Fruit fly (Drosophila melanogaster) whole organism, embryonic: Measurements from ENCODE around the gene w-cup.

Experiments used
- ATbp ChIP-seq: fragments of 200-800 bp; sonication (Bioruptor generic); optimal IDR thresholded peaks from 2 replicates; lab custom pipeline; 2017; ENCODE audit warnings: missing biosample characterization, mild to moderate bottlenecking, missing genetic modification characterization, missing genetic modification reagents
- Awh ChIP-seq: fragments of 200-800 bp; sonication (Bioruptor generic); IDR thresholded peaks from 2 replicates; pipeline ENCODE4, ENCODE4 v1.3.6; 2022; ENCODE audit warnings: missing biosample characterization, missing genetic modification characterization
- Bgb ChIP-seq: fragments of 200-800 bp; sonication (Bioruptor generic); IDR thresholded peaks from 2 replicates; pipeline ENCODE4 v1.3.6; 2022; ENCODE audit warnings: missing biosample characterization, missing genetic modification characterization; ENCODE audit not compliant: partially characterized antibody
- Bteb2 ChIP-seq: fragments of 200-800 bp; sonication (Bioruptor generic); optimal IDR thresholded peaks from 2 replicates; lab custom pipeline; 2016; ENCODE audit warnings: missing biosample characterization, missing genetic modification characterization
- C15 ChIP-seq: fragments of 200-800 bp; sonication (Bioruptor generic); IDR thresholded peaks from 3 replicates; pipeline ENCODE4 v1.3.6; 2022; ENCODE audit warnings: missing biosample characterization, missing genetic modification characterization
- CG10274 ChIP-seq: fragments of 200-800 bp; sonication (Bioruptor generic); optimal IDR thresholded peaks from 3 replicates; lab custom pipeline; 2017; ENCODE audit warnings: missing biosample characterization, mild to moderate bottlenecking, missing genetic modification characterization
- CG11695 ChIP-seq: fragments of 200-800 bp; sonication (Bioruptor generic); IDR thresholded peaks from 3 replicates; pipeline ENCODE4 v1.3.6; 2022; ENCODE audit warnings: missing biosample characterization, missing genetic modification characterization
- CG12155 ChIP-seq: fragments of 200-800 bp; sonication (Bioruptor generic); optimal IDR thresholded peaks from 3 replicates; lab custom pipeline; 2016; ENCODE audit warnings: missing biosample characterization, missing genetic modification characterization
- CG1233 ChIP-seq: fragments of 200-800 bp; sonication (Bioruptor generic); optimal IDR thresholded peaks from 4 replicates; lab custom pipeline; 2018; ENCODE audit warnings: missing biosample characterization, mild to moderate bottlenecking, missing genetic modification characterization
- CG12659 ChIP-seq: fragments of 200-800 bp; sonication (Bioruptor generic); optimal IDR thresholded peaks from 3 replicates; lab custom pipeline; 2017; ENCODE audit warnings: mild to moderate bottlenecking, missing biosample characterization, missing genetic modification reagents, missing genetic modification characterization
- CG15073 ChIP-seq: fragments of 200-800 bp; sonication (Bioruptor generic); optimal IDR thresholded peaks from 2 replicates; lab custom pipeline; 2016; ENCODE audit warnings: missing biosample characterization, missing genetic modification characterization
- CG15514 ChIP-seq: fragments of 200-800 bp; sonication (Bioruptor generic); optimal IDR thresholded peaks from 3 replicates; lab custom pipeline; 2017; ENCODE audit warnings: missing biosample characterization, missing genetic modification characterization, mild to moderate bottlenecking, moderate library complexity, missing genetic modification reagents
- CG1832 ChIP-seq: fragments of 200-800 bp; sonication (Bioruptor generic); optimal IDR thresholded peaks from 2 replicates; lab custom pipeline; 2017; ENCODE audit warnings: missing biosample characterization, mild to moderate bottlenecking, missing genetic modification characterization, inconsistent platforms
- CG2116 ChIP-seq: fragments of 200-800 bp; sonication (Bioruptor generic); optimal IDR thresholded peaks from 3 replicates; lab custom pipeline; 2018; ENCODE audit warnings: missing biosample characterization, mild to moderate bottlenecking, missing genetic modification characterization
- CG2120 ChIP-seq: fragments of 200-800 bp; sonication (Bioruptor generic); optimal IDR thresholded peaks from 3 replicates; lab custom pipeline; 2016; ENCODE audit warnings: missing biosample characterization, missing genetic modification characterization
- CG4282 ChIP-seq: fragments of 200-800 bp; sonication (Bioruptor generic); optimal IDR thresholded peaks from 2 replicates; lab custom pipeline; 2016; ENCODE audit warnings: missing biosample characterization, missing genetic modification characterization
- CG4424 ChIP-seq: fragments of 200-800 bp; sonication (Bioruptor generic); optimal IDR thresholded peaks from 3 replicates; lab custom pipeline; 2016; ENCODE audit warnings: missing biosample characterization, missing genetic modification characterization
- CG5245 ChIP-seq: fragments of 200-800 bp; sonication (Bioruptor generic); optimal IDR thresholded peaks from 3 replicates; lab custom pipeline; 2016; ENCODE audit warnings: missing biosample characterization, missing genetic modification characterization
- CG6272 ChIP-seq: fragments of 200-800 bp; sonication (Bioruptor generic); IDR thresholded peaks from 2 replicates; pipeline ENCODE4 v1.3.6; 2022; ENCODE audit warnings: missing biosample characterization, missing genetic modification characterization
- CG7786 ChIP-seq: fragments of 200-800 bp; sonication (Bioruptor generic); optimal IDR thresholded peaks from 2 replicates; lab custom pipeline; 2016; ENCODE audit warnings: missing biosample characterization, missing genetic modification characterization
- CG9817 ChIP-seq: fragments of 200-800 bp; sonication (Bioruptor generic); optimal IDR thresholded peaks from 2 replicates; lab custom pipeline; 2018; ENCODE audit warnings: missing biosample characterization, mild to moderate bottlenecking, missing genetic modification characterization, moderate library complexity
- CrebB ChIP-seq: fragments of 200-800 bp; sonication (Bioruptor generic); optimal IDR thresholded peaks from 3 replicates; lab custom pipeline; 2018; ENCODE audit warnings: missing biosample characterization, mild to moderate bottlenecking, missing genetic modification characterization
- D19B ChIP-seq: fragments of 200-800 bp; sonication (Bioruptor generic); optimal IDR thresholded peaks from 2 replicates; lab custom pipeline; 2017; ENCODE audit warnings: missing biosample characterization, mild to moderate bottlenecking, missing genetic modification characterization
- Doc3 ChIP-seq: fragments of 200-800 bp; sonication (Bioruptor generic); IDR thresholded peaks from 3 replicates; pipeline ENCODE4 v1.3.6; 2022; ENCODE audit warnings: missing biosample characterization, missing genetic modification characterization; ENCODE audit not compliant: partially characterized antibody
- Hr51 ChIP-seq, 2 experiments: fragments of 200-800 bp; sonication (Bioruptor generic); optimal IDR thresholded peaks; 2 replicates in 1 of 2; 3 replicates in 1 of 2; lab custom pipeline; 2016 to 2018; ENCODE audit warnings: missing biosample characterization in 2 of 2, missing genetic modification characterization in 2 of 2, mild to moderate bottlenecking in 1 of 2, moderate library complexity in 1 of 2
- Hr78 ChIP-seq, 2 experiments: fragments of 200-800 bp in 1 of 2; fragments of >200 bp in 1 of 2; sonication (Bioruptor generic) in 1 of 2; optimal IDR thresholded peaks; 2 replicates each; lab custom pipeline; 2017 to 2019; ENCODE audit warnings: missing biosample characterization in 2 of 2, missing genetic modification characterization in 2 of 2, mild to moderate bottlenecking in 1 of 2, moderate library complexity in 1 of 2
- Meics ChIP-seq: fragments of 200-800 bp; sonication (Bioruptor generic); optimal IDR thresholded peaks from 2 replicates; lab custom pipeline; 2017; ENCODE audit warnings: missing biosample characterization, mild to moderate bottlenecking, missing genetic modification characterization
- Mes4 ChIP-seq: fragments of 200-800 bp; sonication (Bioruptor generic); optimal IDR thresholded peaks from 2 replicates; lab custom pipeline; 2016; ENCODE audit warnings: missing biosample characterization, missing genetic modification characterization
- NFAT ChIP-seq: fragments of 200-800 bp; sonication (Bioruptor generic); IDR thresholded peaks from 2 replicates; pipeline ENCODE4 v1.3.6; 2022; ENCODE audit warnings: missing biosample characterization, missing genetic modification characterization
- PHDP ChIP-seq: fragments of 200-800 bp; sonication (Bioruptor generic); optimal IDR thresholded peaks from 3 replicates; lab custom pipeline; 2018; ENCODE audit warnings: missing biosample characterization, mild to moderate bottlenecking, missing genetic modification characterization, moderate library complexity
- Pdp1 ChIP-seq, 2 experiments: fragments of 200-800 bp; sonication (Bioruptor generic); optimal IDR thresholded peaks; 3 replicates each; lab custom pipeline; 2016; ENCODE audit warnings: missing biosample characterization in 2 of 2, missing genetic modification characterization in 2 of 2, mild to moderate bottlenecking in 1 of 2, moderate library complexity in 1 of 2
- Ptx1 ChIP-seq: fragments of 200-800 bp; sonication (Bioruptor generic); IDR thresholded peaks from 2 replicates; pipeline ENCODE4 v1.3.6; 2022; ENCODE audit warnings: missing biosample characterization, missing genetic modification characterization
- Rx ChIP-seq: fragments of 200-800 bp; sonication (Bioruptor generic); IDR thresholded peaks from 2 replicates; pipeline ENCODE4 v1.3.6; 2022; ENCODE audit warnings: missing biosample characterization, missing genetic modification characterization
- Stat92E ChIP-seq, 3 experiments: fragments of >200 bp in 2 of 3; fragments of 200-800 bp in 1 of 3; sonication (Bioruptor generic) in 1 of 3; optimal IDR thresholded peaks; 2 replicates each; lab custom pipeline; 2017 to 2019; ENCODE audit warnings: missing biosample characterization in 3 of 3, missing genetic modification characterization in 3 of 3, mild to moderate bottlenecking in 1 of 3, moderate library complexity in 1 of 3
- ac ChIP-seq: fragments of 200-800 bp; sonication (Bioruptor generic); optimal IDR thresholded peaks from 3 replicates; lab custom pipeline; 2017; ENCODE audit warnings: missing biosample characterization, mild to moderate bottlenecking, missing genetic modification characterization
- bigmax ChIP-seq: fragments of 200-800 bp; sonication (Bioruptor generic); optimal IDR thresholded peaks from 2 replicates; lab custom pipeline; 2018; ENCODE audit warnings: missing biosample characterization, mild to moderate bottlenecking, missing genetic modification characterization
- chif ChIP-seq, 2 experiments: fragments of 200-800 bp; sonication (Bioruptor generic); optimal IDR thresholded peaks; 3 replicates each; lab custom pipeline; 2016; ENCODE audit warnings: missing biosample characterization in 2 of 2, missing genetic modification characterization in 2 of 2
- gce ChIP-seq: fragments of 200-800 bp; sonication (Bioruptor generic); IDR thresholded peaks from 3 replicates; pipeline ENCODE4 v1.3.6; 2022; ENCODE audit warnings: missing biosample characterization, missing genetic modification characterization
- gfzf ChIP-seq: fragments of 200-800 bp; sonication (Bioruptor generic); optimal IDR thresholded peaks from 2 replicates; lab custom pipeline; 2016; ENCODE audit warnings: missing biosample characterization, mild to moderate bottlenecking, missing genetic modification characterization, moderate library complexity
- her ChIP-seq: fragments of 200-800 bp; sonication (Bioruptor generic); optimal IDR thresholded peaks from 2 replicates; lab custom pipeline; 2016; ENCODE audit warnings: missing biosample characterization, missing genetic modification characterization
- inv ChIP-seq: fragments of 200-800 bp; sonication (Bioruptor generic); IDR thresholded peaks from 2 replicates; pipeline ENCODE4 v1.3.6; 2022; ENCODE audit warnings: missing biosample characterization, missing genetic modification characterization; ENCODE audit not compliant: partially characterized antibody
- lmd ChIP-seq: fragments of 200-800 bp; sonication (Bioruptor generic); IDR thresholded peaks from 2 replicates; pipeline ENCODE4 v1.3.6; 2022; ENCODE audit warnings: missing biosample characterization, missing genetic modification characterization
- mld ChIP-seq: fragments of 200-800 bp; sonication (Bioruptor generic); IDR thresholded peaks from 3 replicates; pipeline ENCODE4 v1.3.6; 2022; ENCODE audit warnings: missing biosample characterization, missing genetic modification characterization; ENCODE audit not compliant: partially characterized antibody
- phol ChIP-seq: fragments of 200-800 bp; sonication (Bioruptor generic); optimal IDR thresholded peaks from 3 replicates; lab custom pipeline; 2018; ENCODE audit warnings: missing biosample characterization, mild to moderate bottlenecking, missing genetic modification characterization, moderate library complexity
- pita ChIP-seq: fragments of 200-800 bp; sonication (Bioruptor generic); optimal IDR thresholded peaks from 2 replicates; lab custom pipeline; 2017; ENCODE audit warnings: missing biosample characterization, mild to moderate bottlenecking, missing genetic modification characterization
- sens ChIP-seq: fragments of 200-800 bp; sonication (Bioruptor generic); peaks from one replicate; lab custom pipeline; 2016; ENCODE audit warnings: missing biosample characterization, missing genetic modification characterization
- sob ChIP-seq: fragments of 200-800 bp; sonication (Bioruptor generic); IDR thresholded peaks from 2 replicates; pipeline ENCODE4 v1.3.6; 2022; ENCODE audit warnings: missing biosample characterization, missing genetic modification characterization
- tio ChIP-seq: fragments of 200-800 bp; sonication (Bioruptor generic); optimal IDR thresholded peaks from 2 replicates; lab custom pipeline; 2017; ENCODE audit warnings: missing biosample characterization, missing genetic modification characterization, inconsistent platforms
- unpg ChIP-seq: fragments of 200-800 bp; sonication (Bioruptor generic); optimal IDR thresholded peaks from 3 replicates; lab custom pipeline; 2018; ENCODE audit warnings: missing biosample characterization, mild to moderate bottlenecking, missing genetic modification characterization, moderate library complexity
- zen2 ChIP-seq: fragments of 200-800 bp; sonication (Bioruptor generic); IDR thresholded peaks from 3 replicates; pipeline ENCODE4 v1.3.6; 2022; ENCODE audit warnings: missing biosample characterization, missing genetic modification characterization; ENCODE audit not compliant: partially characterized antibody

The w-cup gene

DNA sequence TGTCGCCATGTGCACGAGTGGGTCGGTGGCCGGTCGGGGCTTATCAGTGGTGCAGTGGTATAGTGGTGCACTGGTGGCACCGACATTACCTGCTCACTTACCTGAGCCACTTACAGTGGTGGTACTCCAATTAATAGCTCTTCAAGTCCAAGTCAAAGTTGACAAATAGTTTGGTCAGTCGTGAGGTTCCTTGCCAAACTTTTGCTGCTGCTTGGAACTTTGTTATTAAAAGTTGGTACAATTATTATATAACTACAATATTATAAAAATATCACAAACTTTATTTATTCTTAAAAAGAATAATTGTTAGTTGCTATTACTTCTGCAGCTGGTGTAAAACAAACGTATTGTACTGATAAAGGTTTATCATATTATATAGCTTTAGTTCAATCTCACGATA lies 33.6 kb downstream of the w-cup start (continued):
- TF ChIP-seq CG4282 (GFP tag; lab: Kevin White, UChicago) (no peak), her (no peak), D19B (GFP tag; lab: Kevin White, UChicago) (no peak), Awh (GFP tag; lab: Robert Waterston, UW) (no peak), CG15514 (GFP tag; lab: Kevin White, UChicago) (no peak), zen2 (no peak), pita (GFP tag; lab: Kevin White, UChicago) (no peak), gfzf (GFP tag; lab: Kevin White, UChicago) (no peak), mld (GFP tag; lab: Robert Waterston, UW) (no peak), Rx (0 out of 2 replicates have a peak, but pooled peaks have one; percentile 22), CG2120 (GFP tag; lab: Kevin White, UChicago) (no peak), tio (GFP tag; lab: Kevin White, UChicago) (no peak), CG7786 (GFP tag; lab: Kevin White, UChicago) (no peak), Meics (GFP tag; lab: Kevin White, UChicago) (no peak), unpg (GFP tag; lab: Kevin White, UChicago) (peak; percentile 25), Doc3 (GFP tag; lab: Robert Waterston, UW) (no peak), lmd (GFP tag; lab: Robert Waterston, UW) (no peak), CG4424 (GFP tag; lab: Kevin White, UChicago) (no peak), Hr78 (GFP tag; optimal IDR thresholded peaks at IDR 0.05; lab: Kevin White, UChicago) (no peak), CG12659 (GFP tag; lab: Kevin White, UChicago) (no peak), sens (GFP tag; lab: Kevin White, UChicago) (no peak), CG2116 (GFP tag; lab: Kevin White, UChicago) (no peak), CG12155 (GFP tag; lab: Kevin White, UChicago) (no peak), inv (GFP tag; lab: Robert Waterston, UW) (no peak), C15 (GFP tag; lab: Robert Waterston, UW) (no peak), ATbp (GFP tag; lab: Kevin White, UChicago) (no peak), ac (GFP tag; lab: Kevin White, UChicago) (no peak), CrebB (tag; lab: Kevin White, UChicago) (no peak), CG6272 (GFP tag; lab: Robert Waterston, UW) (peak; percentile 25; the same call in 1 of the 2 replicates), Pdp1 (GFP tag; optimal IDR thresholded peaks at IDR 0.05; lab: Kevin White, UChicago) (peak in 1 of 2 experiments; percentile 40), Mes4 (GFP tag; lab: Kevin White, UChicago) (no peak), Bgb (GFP tag; lab: Robert Waterston, UW) (no peak), gce (GFP tag; lab: Robert Waterston, UW) (0 out of 3 replicates have a peak, but pooled peaks have one; percentile 12), CG5245 (GFP tag; lab: Kevin White, UChicago) (no peak), phol (peak; percentile 13), bigmax (GFP tag; lab: Kevin White, UChicago) (no peak), CG1832 (GFP tag; lab: Kevin White, UChicago) (no peak), Ptx1 (GFP tag; lab: Robert Waterston, UW) (peak; percentile 30; the same call in 1 of the 2 replicates), CG15073 (peak; percentile 68), sob (GFP tag; lab: Robert Waterston, UW) (no peak), CG1233 (no peak), CG9817 (peak; percentile 16), PHDP (tag; lab: Kevin White, UChicago) (no peak), NFAT (GFP tag; lab: Robert Waterston, UW) (no peak), CG10274 (no peak), Hr51 (GFP tag; optimal IDR thresholded peaks at IDR 0.05; lab: Kevin White, UChicago) (peak in 1 of 2 experiments; percentile 34), Bteb2 (GFP tag; lab: Kevin White, UChicago) (no peak), CG11695 (GFP tag; lab: Robert Waterston, UW) (peak; percentile 55; the same call in 1 of the 3 replicates), Stat92E (GFP tag; optimal IDR thresholded peaks at IDR 0.05; lab: Kevin White, UChicago) (no peak), chif (GFP tag; optimal IDR thresholded peaks at IDR 0.05; lab: Kevin White, UChicago) (no peak)
